Fruit fly (Drosophila melanogaster) whole organism, pupa: ENCODE results near the gene Syt1.

Experiments
- CG10348 ChIP-seq: fragments of 200-800 bp; sonication (Bioruptor generic); IDR thresholded peaks from 2 replicates; pipeline ENCODE4 v1.3.6; 2022; ENCODE audit warnings: missing biosample characterization, missing genetic modification characterization
- CG12605 ChIP-seq: fragments of 200-800 bp; sonication (Bioruptor generic); IDR thresholded peaks from 2 replicates; pipeline ENCODE4 v1.3.6; 2022; ENCODE audit warnings: missing biosample characterization, missing genetic modification characterization
- CG13204 ChIP-seq: fragments of 200-800 bp; sonication (Bioruptor generic); optimal IDR thresholded peaks from 2 replicates; lab custom pipeline; 2018; ENCODE audit warnings: missing biosample characterization, mild to moderate bottlenecking, missing genetic modification characterization, moderate library complexity
- CG14655 ChIP-seq: fragments of 200-800 bp; sonication (Bioruptor generic); optimal IDR thresholded peaks from 3 replicates; lab custom pipeline; 2017; ENCODE audit warnings: mild to moderate bottlenecking, missing biosample characterization, missing genetic modification reagents, missing genetic modification characterization
- CG15710 ChIP-seq: fragments of 200-800 bp; sonication (Bioruptor generic); optimal IDR thresholded peaks from 2 replicates; lab custom pipeline; 2018; ENCODE audit warnings: missing biosample characterization, mild to moderate bottlenecking, missing genetic modification characterization, moderate library complexity
- CG17806 ChIP-seq: fragments of 200-800 bp; sonication (Bioruptor generic); optimal IDR thresholded peaks from 2 replicates; lab custom pipeline; 2018; ENCODE audit warnings: missing biosample characterization, mild to moderate bottlenecking, missing genetic modification characterization, moderate library complexity
- CG32121 ChIP-seq: fragments of 200-800 bp; sonication (Bioruptor generic); IDR thresholded peaks from 2 replicates; pipeline ENCODE4 v1.3.6; 2022; ENCODE audit warnings: missing biosample characterization, missing genetic modification characterization
- CG34367 ChIP-seq: fragments of 200-800 bp; sonication (Bioruptor generic); optimal IDR thresholded peaks from 2 replicates; lab custom pipeline; 2018; ENCODE audit warnings: missing biosample characterization, mild to moderate bottlenecking, missing genetic modification characterization
- CG4496 ChIP-seq: fragments of 200-800 bp; sonication (Bioruptor generic); IDR thresholded peaks from 3 replicates; pipeline ENCODE4 v1.3.6; 2022; ENCODE audit warnings: missing biosample characterization, missing genetic modification characterization
- CG8159 ChIP-seq: fragments of 200-800 bp; sonication (Bioruptor generic); optimal IDR thresholded peaks from 3 replicates; lab custom pipeline; 2018; ENCODE audit warnings: missing biosample characterization, mild to moderate bottlenecking, missing genetic modification characterization, moderate library complexity
- CG8301 ChIP-seq: fragments of 200-800 bp; sonication (Bioruptor generic); optimal IDR thresholded peaks from 2 replicates; lab custom pipeline; 2018; ENCODE audit warnings: missing biosample characterization, mild to moderate bottlenecking, missing genetic modification characterization
- CG9948 ChIP-seq: fragments of 200-800 bp; sonication (Bioruptor generic); optimal IDR thresholded peaks from 2 replicates; lab custom pipeline; 2018; ENCODE audit warnings: missing biosample characterization, mild to moderate bottlenecking, missing genetic modification characterization, moderate library complexity
- D1 ChIP-seq: fragments of 200-800 bp; sonication (Bioruptor generic); optimal IDR thresholded peaks from 2 replicates; lab custom pipeline; 2018; ENCODE audit warnings: missing biosample characterization, mild to moderate bottlenecking, missing genetic modification characterization, moderate library complexity
- EcR ChIP-seq: fragments of 200-800 bp; sonication (Bioruptor generic); optimal IDR thresholded peaks from 3 replicates; lab custom pipeline; 2019; ENCODE audit warnings: missing biosample characterization, missing genetic modification characterization, mild to moderate bottlenecking, moderate library complexity, missing genetic modification reagents
- Ets98B ChIP-seq: fragments of 200-800 bp; sonication (Bioruptor generic); IDR thresholded peaks from 2 replicates; pipeline ENCODE4 v1.3.6; 2022; ENCODE audit warnings: missing biosample characterization, missing genetic modification characterization
- Pif1A ChIP-seq: fragments of 200-800 bp; sonication (Bioruptor generic); optimal IDR thresholded peaks from 3 replicates; lab custom pipeline; 2016; ENCODE audit warnings: missing biosample characterization, missing genetic modification characterization
- Pif1B ChIP-seq: fragments of 200-800 bp; sonication (Bioruptor generic); optimal IDR thresholded peaks from 3 replicates; lab custom pipeline; 2016; ENCODE audit warnings: missing biosample characterization, missing genetic modification characterization
- Snoo ChIP-seq: fragments of 200-800 bp; sonication (Bioruptor generic); optimal IDR thresholded peaks from 3 replicates; lab custom pipeline; 2017; ENCODE audit warnings: missing biosample characterization, mild to moderate bottlenecking, missing genetic modification characterization, inconsistent platforms
- fd96Ca ChIP-seq: fragments of 200-800 bp; sonication (Bioruptor generic); IDR thresholded peaks from 3 replicates; pipeline ENCODE4 v1.3.6; 2022; ENCODE audit warnings: missing biosample characterization, missing genetic modification characterization
- gl ChIP-seq: fragments of 200-800 bp; sonication (Bioruptor generic); optimal IDR thresholded peaks from 2 replicates; lab custom pipeline; 2018; ENCODE audit warnings: missing biosample characterization, mild to moderate bottlenecking, missing genetic modification characterization
- rn ChIP-seq: fragments of 200-800 bp; sonication (Bioruptor generic); IDR thresholded peaks from 2 replicates; pipeline ENCODE4 v1.3.6; 2022; ENCODE audit warnings: missing biosample characterization, missing genetic modification characterization

The Syt1 gene

DNA sequence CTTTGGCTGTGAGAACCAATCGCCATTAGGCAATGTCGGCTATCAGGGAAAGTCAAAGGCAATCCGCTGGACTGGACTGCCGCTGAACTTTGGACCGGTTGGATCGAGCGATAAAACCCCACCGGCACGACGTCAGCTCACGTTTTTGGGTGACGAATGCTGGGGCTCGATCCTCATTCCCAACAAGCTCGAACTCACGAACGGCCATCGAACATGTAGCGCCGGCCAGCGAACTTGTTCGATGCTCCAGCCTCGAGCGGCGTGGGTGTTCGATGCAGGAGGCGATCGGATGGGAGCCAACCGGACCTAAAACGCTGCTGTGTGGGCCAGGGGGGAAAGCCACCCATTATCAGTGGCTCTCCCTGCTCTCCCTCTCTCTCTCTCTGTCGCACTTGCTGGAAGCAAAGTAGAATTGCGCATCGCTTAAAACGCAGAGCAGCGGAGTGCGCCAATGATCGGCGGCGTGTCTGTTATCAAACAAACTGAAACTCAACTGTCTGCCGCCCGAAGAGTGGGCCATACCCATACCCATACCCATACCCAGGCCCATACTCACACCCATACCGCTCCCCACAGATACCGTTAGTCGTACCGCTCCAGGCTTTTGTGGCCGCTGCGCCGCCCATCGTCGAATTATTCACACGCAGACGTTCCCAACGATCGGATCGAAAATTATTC, 5.0 kb upstream of the Syt1 start, which contains the start of gene daw:
Gene daw, plus strand, starts transcription at position 628 of the 678 bp plus-strand sequence.
- TF ChIP-seq EcR (GFP tag; lab: Kevin White, UChicago) (peak; percentile 27), CG12605 (GFP tag; lab: Robert Waterston, UW) (peak; percentile 61), rn (GFP tag; lab: Robert Waterston, UW) (no peak), CG10348 (no peak), fd96Ca (GFP tag; lab: Robert Waterston, UW) (no peak), CG9948 (tag; lab: Kevin White, UChicago) (no peak), CG15710 (tag; lab: Kevin White, UChicago) (no peak), CG34367 (tag; lab: Kevin White, UChicago) (peak; percentile 41), CG32121 (0 out of 2 replicates have a peak, but pooled peaks have one; percentile 26), D1 (tag; lab: Kevin White, UChicago) (no peak), gl (tag; lab: Kevin White, UChicago) (peak; percentile 88), Pif1B (GFP tag; lab: Kevin White, UChicago) (peak; percentile 79), Pif1A (GFP tag; lab: Kevin White, UChicago) (peak; percentile 77), Ets98B (GFP tag; lab: Robert Waterston, UW) (peak; percentile 72), CG17806 (tag; lab: Kevin White, UChicago) (peak; percentile 10), Snoo (peak; percentile 49), CG8301 (peak; percentile 42), CG8159 (tag; lab: Kevin White, UChicago) (peak; percentile 27), CG14655 (GFP tag; lab: Kevin White, UChicago) (peak; percentile 55), CG13204 (GFP tag; lab: Kevin White, UChicago) (peak; percentile 99), CG4496 (GFP tag; lab: Robert Waterston, UW) (peak; percentile 85)

DNA sequence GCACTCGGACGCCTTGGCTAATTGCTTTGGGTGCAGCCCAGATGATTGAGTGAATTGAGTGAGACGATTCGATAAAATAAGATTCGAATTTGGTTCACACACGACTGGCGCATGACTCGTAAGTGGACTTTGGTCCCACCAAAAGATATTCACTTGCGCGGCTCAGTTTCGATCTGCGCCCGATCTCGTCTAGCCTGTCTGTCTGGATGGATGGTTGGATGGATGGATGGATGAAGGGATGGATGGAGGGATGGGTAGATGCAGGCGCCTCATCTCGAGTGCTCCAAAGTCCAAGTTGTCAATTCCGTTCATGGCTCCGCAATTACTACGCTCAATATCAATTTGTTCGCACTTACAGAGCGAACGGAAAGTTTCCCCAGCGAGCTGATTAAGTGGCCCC, 2.7 kb upstream of the Syt1 start:
- TF ChIP-seq D1 (tag; lab: Kevin White, UChicago) (no peak), CG32121 (no peak), gl (tag; lab: Kevin White, UChicago) (peak; percentile 87), CG12605 (GFP tag; lab: Robert Waterston, UW) (peak; percentile 68; the same call in 1 of the 2 replicates), CG4496 (GFP tag; lab: Robert Waterston, UW) (peak; percentile 45; the same call in 1 of the 3 replicates), fd96Ca (GFP tag; lab: Robert Waterston, UW) (peak; percentile 46; the same call in 1 of the 3 replicates), Pif1A (GFP tag; lab: Kevin White, UChicago) (peak; percentile 39), Ets98B (GFP tag; lab: Robert Waterston, UW) (peak; percentile 51; the same call in 1 of the 2 replicates), CG14655 (GFP tag; lab: Kevin White, UChicago) (peak; percentile 64), CG10348 (no peak), CG8159 (tag; lab: Kevin White, UChicago) (peak; percentile 36), rn (GFP tag; lab: Robert Waterston, UW) (no peak), CG9948 (tag; lab: Kevin White, UChicago) (no peak), CG8301 (peak; percentile 46), EcR (GFP tag; lab: Kevin White, UChicago) (peak; percentile 27), CG17806 (tag; lab: Kevin White, UChicago) (peak; percentile 28), Snoo (peak; percentile 25), CG15710 (tag; lab: Kevin White, UChicago) (peak; percentile 35), Pif1B (GFP tag; lab: Kevin White, UChicago) (peak; percentile 24), CG34367 (tag; lab: Kevin White, UChicago) (peak; percentile 46), CG13204 (GFP tag; lab: Kevin White, UChicago) (peak; percentile 79)

DNA sequence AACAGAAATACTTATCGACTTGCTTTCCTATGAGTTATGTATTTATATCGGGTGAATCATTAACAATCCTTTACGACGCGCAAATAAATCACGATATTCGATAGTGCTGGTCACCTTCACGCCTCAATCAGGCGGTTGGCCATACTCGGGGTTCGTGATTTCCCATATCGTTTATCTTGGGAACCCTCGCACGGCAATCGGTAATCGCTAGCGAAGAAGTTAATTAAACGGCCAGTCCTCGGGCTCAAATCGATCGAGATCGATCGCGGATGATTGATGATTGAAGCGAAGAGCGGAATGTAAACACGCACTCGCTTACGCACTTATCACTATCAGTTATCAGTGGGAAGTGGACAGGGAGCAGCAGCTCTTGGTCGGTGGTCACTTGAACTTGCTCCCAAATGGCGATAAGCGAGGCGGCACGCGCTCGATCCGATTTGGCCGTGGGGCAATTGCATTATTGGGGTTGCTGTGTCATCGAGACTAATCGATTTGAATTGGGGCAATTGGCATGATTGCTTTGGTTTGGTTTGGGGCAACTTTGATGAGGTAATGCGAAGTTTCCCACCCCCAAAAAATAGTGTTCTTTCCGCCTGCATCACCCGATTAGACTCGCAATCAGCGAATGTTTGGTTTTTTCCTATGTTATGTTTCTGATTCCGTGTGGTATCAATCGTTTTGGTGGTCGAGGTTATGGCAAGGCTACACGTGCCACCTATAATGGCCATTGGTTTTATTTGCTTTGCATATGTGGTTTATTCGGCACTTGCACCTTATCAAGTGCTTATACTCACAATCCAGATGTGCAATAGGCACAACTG, 1.4 kb upstream of the Syt1 start:
- no peak for TF ChIP-seq CG9948 (tag; lab: Kevin White, UChicago)
- no peak for TF ChIP-seq CG4496 (GFP tag; lab: Robert Waterston, UW)
- TF ChIP-seq CG17806 (tag; lab: Kevin White, UChicago) = no peak
- no peak for TF ChIP-seq CG8159 (tag; lab: Kevin White, UChicago)
- TF ChIP-seq CG8301 = no peak
- no peak for TF ChIP-seq CG15710 (tag; lab: Kevin White, UChicago)
- no peak for TF ChIP-seq CG32121
- TF ChIP-seq, all 21 proteins: peak for 0

DNA sequence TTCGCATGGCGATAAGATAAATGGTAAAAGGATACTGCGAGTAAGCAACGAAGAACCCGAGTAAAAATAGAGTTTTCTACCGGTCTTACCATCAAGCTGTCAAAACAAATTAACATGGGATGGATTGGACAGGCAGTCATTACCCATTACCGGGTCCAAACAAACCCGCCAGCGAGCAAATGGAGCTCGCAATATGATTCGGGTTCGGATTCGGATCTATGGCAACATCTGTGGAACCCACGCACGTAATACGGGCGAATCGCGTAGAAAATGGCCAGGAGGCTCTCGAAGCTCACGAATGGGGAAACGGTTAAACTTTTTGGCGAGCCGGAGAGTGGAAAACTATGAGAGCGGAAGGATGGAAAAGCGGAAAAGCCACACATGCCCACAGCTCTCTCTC, 2.6 kb downstream of the Syt1 start:
- TF ChIP-seq Pif1A (GFP tag; lab: Kevin White, UChicago) (no peak), CG10348 (no peak), CG8159 (tag; lab: Kevin White, UChicago) (no peak), rn (GFP tag; lab: Robert Waterston, UW) (no peak), CG14655 (GFP tag; lab: Kevin White, UChicago) (no peak), Snoo (no peak), Ets98B (GFP tag; lab: Robert Waterston, UW) (no peak), gl (tag; lab: Kevin White, UChicago) (no peak), EcR (GFP tag; lab: Kevin White, UChicago) (no peak), CG8301 (no peak), CG32121 (no peak)
- TF ChIP-seq, all 21 proteins: peak for 0

DNA sequence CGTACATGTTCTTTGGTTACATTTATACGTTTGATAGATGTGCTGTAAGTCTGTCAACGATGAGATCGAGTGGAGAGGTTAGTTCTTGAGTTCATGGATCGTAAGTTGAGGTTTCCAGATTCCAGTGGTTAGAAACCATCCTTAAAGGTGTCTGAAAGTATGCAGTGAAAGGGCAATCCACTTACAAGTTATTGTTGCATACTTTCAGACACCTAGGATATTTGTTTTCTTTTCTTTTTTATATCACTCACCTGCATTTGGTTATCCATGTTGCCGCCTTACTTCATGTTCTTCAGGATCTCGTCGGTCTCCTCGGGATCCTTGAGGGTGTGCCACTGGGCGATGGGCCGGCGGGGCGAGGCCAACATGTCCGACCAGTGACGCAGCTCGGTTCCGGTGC, 17.0 kb downstream of the Syt1 start:
- no peak for TF ChIP-seq CG13204 (GFP tag; lab: Kevin White, UChicago)
- TF ChIP-seq Snoo = no peak
- TF ChIP-seq Pif1A (GFP tag; lab: Kevin White, UChicago) = no peak
- no peak for TF ChIP-seq gl (tag; lab: Kevin White, UChicago)
- no peak for TF ChIP-seq CG8301
- no peak for TF ChIP-seq CG32121
- no peak for TF ChIP-seq EcR (GFP tag; lab: Kevin White, UChicago)
- no peak for TF ChIP-seq CG34367 (tag; lab: Kevin White, UChicago)
- TF ChIP-seq CG4496 (GFP tag; lab: Robert Waterston, UW) = no peak
- no peak for TF ChIP-seq CG9948 (tag; lab: Kevin White, UChicago)
